Worm (Caenorhabditis elegans): ENCODE data around the gene mrps-16.

mrps-16 gene

ce11 chrII:5521411-5521810 is 47.2 kb downstream of the mrps-16 start, which contains the start of gene ZK177.12:
ZK177.12 (plus strand) TSS chrII:5521711.
- TF ChIP-seq nhr-11 (tag; optimal IDR thresholded peaks at IDR 0.05) = no peak
- TF ChIP-seq nhr-48 (tag; optimal IDR thresholded peaks at IDR 0.05) = no peak
- TF ChIP-seq tag-97 (GFP tag; IDR thresholded peaks at IDR 0.05) = no peak
- TF ChIP-seq nhr-42 (GFP tag; IDR thresholded peaks at IDR 0.05) = no peak
- TF ChIP-seq Y75B8A.6 (GFP tag; IDR thresholded peaks at IDR 0.05) = no peak
- TF ChIP-seq set-16 (GFP tag; IDR thresholded peaks at IDR 0.05) = no peak
- TF ChIP-seq Y105C5A.15 (GFP tag; IDR thresholded peaks at IDR 0.05) = no peak
- no peak for TF ChIP-seq nhr-76 (tag; optimal IDR thresholded peaks at IDR 0.05)
- no peak for TF ChIP-seq Y5F2A.4 (GFP tag; optimal IDR thresholded peaks at IDR 0.05)
- no peak for TF ChIP-seq ceh-32 (tag; optimal IDR thresholded peaks at IDR 0.05; ENCODE audit: poor library complexity)
- TF ChIP-seq dve-1 (tag; optimal IDR thresholded peaks at IDR 0.05; ENCODE audit: insufficient read depth) = no peak
- TF ChIP-seq arid-1 (GFP tag; conservative IDR thresholded peaks at IDR 0.05) = no peak
- TF ChIP-seq hlh-30 (tag; optimal IDR thresholded peaks at IDR 0.05; ENCODE audit: insufficient read depth) = no peak
- no peak for TF ChIP-seq F10B5.3 (tag; optimal IDR thresholded peaks at IDR 0.05)
- no peak for TF ChIP-seq zag-1 (tag; optimal IDR thresholded peaks at IDR 0.05)

ce11 chrII:5522637-5523036 is 48.5 kb downstream of the mrps-16 start, which contains the start of gene ZK177.11:
ZK177.11 (plus strand) TSS chrII:5522937.
- no peak for TF ChIP-seq spr-1 (tag; optimal IDR thresholded peaks at IDR 0.05)
- TF ChIP-seq F49E8.2 (tag; optimal IDR thresholded peaks at IDR 0.05; ENCODE audit: borderline replicate concordance) = no peak
- no peak for TF ChIP-seq F26F4.8 (GFP tag; conservative IDR thresholded peaks at IDR 0.05)
- TF ChIP-seq nhr-10 (tag; optimal IDR thresholded peaks at IDR 0.05) = no peak
- TF ChIP-seq zip-11 (GFP tag; IDR thresholded peaks at IDR 0.05) = no peak
- no peak for TF ChIP-seq lin-29 (GFP tag; IDR thresholded peaks at IDR 0.05)
- TF ChIP-seq gei-8 (GFP tag; optimal IDR thresholded peaks at IDR 0.05) = no peak
- no peak for TF ChIP-seq R02D3.7 (tag; optimal IDR thresholded peaks at IDR 0.05)
- TF ChIP-seq vab-7 (GFP tag; IDR thresholded peaks at IDR 0.05) = no peak
- TF ChIP-seq pha-4 (GFP tag; IDR thresholded peaks at IDR 0.05) = no peak
- no peak for TF ChIP-seq pha-4 (tag; optimal IDR thresholded peaks at IDR 0.05)
- TF ChIP-seq aha-1 (tag) = no peak
- no peak for TF ChIP-seq snpc-4 (tag; optimal IDR thresholded peaks at IDR 0.05)
- no peak for TF ChIP-seq mdl-1 (tag; optimal IDR thresholded peaks at IDR 0.05)
- no peak for TF ChIP-seq nhr-25 (tag; optimal IDR thresholded peaks at IDR 0.05; ENCODE audit: borderline replicate concordance, insufficient read depth)
- TF ChIP-seq fos-1 (tag; optimal IDR thresholded peaks at IDR 0.05) = no peak

Measured in whole organism, L4 larva.